Fruit fly (Drosophila melanogaster) whole organism, embryonic: ENCODE measurements around the gene Idgf3.

Experiments
- ATbp ChIP-seq: fragments of 200-800 bp; sonication (Bioruptor generic); optimal IDR thresholded peaks from 2 replicates; lab custom pipeline; 2017; ENCODE audit warnings: missing biosample characterization, mild to moderate bottlenecking, missing genetic modification characterization, missing genetic modification reagents
- Aef1 ChIP-seq: fragments of 200-800 bp; sonication (Bioruptor generic); IDR thresholded peaks from 3 replicates; pipeline ENCODE4 v1.3.6; 2022; ENCODE audit warnings: missing biosample characterization, missing genetic modification characterization
- Antp ChIP-seq: fragments of 200-800 bp; sonication (Bioruptor generic); optimal IDR thresholded peaks from 3 replicates; lab custom pipeline; 2016; ENCODE audit warnings: missing biosample characterization, missing genetic modification characterization
- Asciz ChIP-seq: fragments of 200-800 bp; sonication (Bioruptor generic); optimal IDR thresholded peaks from 2 replicates; lab custom pipeline; 2017; ENCODE audit warnings: missing biosample characterization, mild to moderate bottlenecking, missing genetic modification characterization, missing genetic modification reagents
- CG10431 ChIP-seq: fragments of 200-800 bp; sonication (Bioruptor generic); optimal IDR thresholded peaks from 3 replicates; lab custom pipeline; 2018; ENCODE audit warnings: missing biosample characterization, mild to moderate bottlenecking, missing genetic modification characterization
- CG11456 ChIP-seq: fragments of 200-800 bp; sonication (Bioruptor generic); IDR thresholded peaks from 3 replicates; pipeline ENCODE4 v1.3.6; 2022; ENCODE audit warnings: missing biosample characterization, missing genetic modification characterization
- CG12219 ChIP-seq: fragments of 200-800 bp; sonication (Bioruptor generic); optimal IDR thresholded peaks from 3 replicates; lab custom pipeline; 2018; ENCODE audit warnings: missing biosample characterization, mild to moderate bottlenecking, missing genetic modification characterization
- CG15514 ChIP-seq: fragments of 200-800 bp; sonication (Bioruptor generic); optimal IDR thresholded peaks from 3 replicates; lab custom pipeline; 2017; ENCODE audit warnings: missing biosample characterization, missing genetic modification characterization, mild to moderate bottlenecking, moderate library complexity, missing genetic modification reagents
- CG15696 ChIP-seq: fragments of 200-800 bp; sonication (Bioruptor generic); optimal IDR thresholded peaks from 2 replicates; lab custom pipeline; 2019; ENCODE audit warnings: missing biosample characterization, mild to moderate bottlenecking, missing genetic modification characterization, moderate library complexity
- CG18599 ChIP-seq: fragments of 200-800 bp; sonication (Bioruptor generic); optimal IDR thresholded peaks from 3 replicates; lab custom pipeline; 2017; ENCODE audit warnings: missing biosample characterization, missing genetic modification characterization, mild to moderate bottlenecking, moderate library complexity, missing genetic modification reagents
- CG18619 ChIP-seq: fragments of 200-800 bp; sonication (Bioruptor generic); optimal IDR thresholded peaks from 3 replicates; lab custom pipeline; 2017; ENCODE audit warnings: missing biosample characterization, mild to moderate bottlenecking, missing genetic modification characterization
- CG2678 ChIP-seq: fragments of 200-800 bp; sonication (Bioruptor generic); optimal IDR thresholded peaks from 3 replicates; lab custom pipeline; 2019; ENCODE audit warnings: missing biosample characterization, mild to moderate bottlenecking, missing genetic modification characterization, moderate library complexity
- CG3281 ChIP-seq: fragments of 200-800 bp; sonication (Bioruptor generic); optimal IDR thresholded peaks from 3 replicates; lab custom pipeline; 2017; ENCODE audit warnings: missing biosample characterization, mild to moderate bottlenecking, missing genetic modification characterization
- CG34224 ChIP-seq: fragments of 200-800 bp; sonication (Bioruptor generic); IDR thresholded peaks from 3 replicates; pipeline ENCODE4 v1.3.6; 2022; ENCODE audit warnings: missing biosample characterization, missing genetic modification characterization; ENCODE audit not compliant: partially characterized antibody
- CG5953 ChIP-seq: fragments of 200-800 bp; sonication (Bioruptor generic); IDR thresholded peaks from 2 replicates; pipeline ENCODE4 v1.3.6; 2022; ENCODE audit warnings: missing biosample characterization, missing genetic modification characterization
- CrebB ChIP-seq: fragments of 200-800 bp; sonication (Bioruptor generic); optimal IDR thresholded peaks from 3 replicates; lab custom pipeline; 2018; ENCODE audit warnings: missing biosample characterization, mild to moderate bottlenecking, missing genetic modification characterization
- Dbx ChIP-seq: fragments of 200-800 bp; sonication (Bioruptor generic); IDR thresholded peaks from 3 replicates; pipeline ENCODE4 v1.3.6; 2022; ENCODE audit warnings: missing biosample characterization, missing genetic modification characterization
- Fer3 ChIP-seq: fragments of 200-800 bp; sonication (Bioruptor generic); optimal IDR thresholded peaks from 2 replicates; lab custom pipeline; 2018; ENCODE audit warnings: missing biosample characterization, mild to moderate bottlenecking, missing genetic modification characterization, moderate library complexity
- Hmr ChIP-seq: fragments of 200-800 bp; sonication (Bioruptor generic); optimal IDR thresholded peaks from 3 replicates; lab custom pipeline; 2017; ENCODE audit warnings: mild to moderate bottlenecking, missing biosample characterization, missing genetic modification reagents, missing genetic modification characterization
- Lhr ChIP-seq: fragments of 200-800 bp; sonication (Bioruptor generic); optimal IDR thresholded peaks from 3 replicates; lab custom pipeline; 2017; ENCODE audit warnings: mild to moderate bottlenecking, missing biosample characterization, missing genetic modification reagents, missing genetic modification characterization
- MBD-R2 ChIP-seq: fragments of 200-800 bp; sonication (Bioruptor generic); IDR thresholded peaks from 2 replicates; pipeline ENCODE4 v1.3.6; 2022; ENCODE audit warnings: missing biosample characterization, missing genetic modification characterization
- Nf-YB ChIP-seq: fragments of 200-800 bp; sonication (Bioruptor generic); optimal IDR thresholded peaks from 3 replicates; lab custom pipeline; 2019; ENCODE audit warnings: missing biosample characterization, mild to moderate bottlenecking, missing genetic modification characterization, moderate library complexity
- NfI ChIP-seq: fragments of 200-800 bp; sonication (Bioruptor generic); optimal IDR thresholded peaks from 3 replicates; lab custom pipeline; 2018; ENCODE audit warnings: missing biosample characterization, mild to moderate bottlenecking, missing genetic modification characterization, moderate library complexity
- Oli ChIP-seq: fragments of 200-800 bp; sonication (Bioruptor generic); optimal IDR thresholded peaks from 2 replicates; lab custom pipeline; 2018; ENCODE audit warnings: missing biosample characterization, mild to moderate bottlenecking, missing genetic modification characterization, moderate library complexity
- Sox100B ChIP-seq: fragments of 200-800 bp; sonication (Bioruptor generic); optimal IDR thresholded peaks from 3 replicates; lab custom pipeline; 2018; ENCODE audit warnings: missing biosample characterization, mild to moderate bottlenecking, missing genetic modification characterization
- Sox102F ChIP-seq: fragments of 200-800 bp; sonication (Bioruptor generic); optimal IDR thresholded peaks from 2 replicates; lab custom pipeline; 2018; ENCODE audit warnings: missing biosample characterization, mild to moderate bottlenecking, missing genetic modification characterization, moderate library complexity
- Trl ChIP-seq, 3 experiments: fragments of >200 bp in 2 of 3; fragments of 200-800 bp in 1 of 3; sonication (Bioruptor generic) in 1 of 3; optimal IDR thresholded peaks; 2 replicates in 1 of 3; 3 replicates in 2 of 3; lab custom pipeline; 2016 to 2017; ENCODE audit warnings: missing biosample characterization in 1 of 3, missing genetic modification characterization in 1 of 3
- YL-1 ChIP-seq: fragments of 200-800 bp; sonication (Bioruptor generic); optimal IDR thresholded peaks from 3 replicates; lab custom pipeline; 2017; ENCODE audit warnings: missing biosample characterization, mild to moderate bottlenecking, missing genetic modification characterization
- ac ChIP-seq: fragments of 200-800 bp; sonication (Bioruptor generic); optimal IDR thresholded peaks from 3 replicates; lab custom pipeline; 2017; ENCODE audit warnings: missing biosample characterization, mild to moderate bottlenecking, missing genetic modification characterization
- bsh ChIP-seq, 2 experiments: fragments of 200-800 bp; sonication (Bioruptor generic); optimal IDR thresholded peaks; 2 replicates each; lab custom pipeline; 2017 to 2018; ENCODE audit warnings: mild to moderate bottlenecking in 2 of 2, missing biosample characterization in 2 of 2, missing genetic modification characterization in 2 of 2, moderate library complexity in 1 of 2
- caup ChIP-seq: fragments of 200-800 bp; sonication (Bioruptor generic); optimal IDR thresholded peaks from 3 replicates; lab custom pipeline; 2017; ENCODE audit warnings: missing biosample characterization, mild to moderate bottlenecking, missing genetic modification characterization, moderate library complexity; ENCODE audit not compliant: severe bottlenecking
- fd96Cb ChIP-seq: fragments of 200-800 bp; sonication (Bioruptor generic); optimal IDR thresholded peaks from 2 replicates; lab custom pipeline; 2018; ENCODE audit warnings: missing biosample characterization, mild to moderate bottlenecking, missing genetic modification characterization, moderate library complexity
- gce ChIP-seq: fragments of 200-800 bp; sonication (Bioruptor generic); IDR thresholded peaks from 3 replicates; pipeline ENCODE4 v1.3.6; 2022; ENCODE audit warnings: missing biosample characterization, missing genetic modification characterization
- gem ChIP-seq: fragments of 200-800 bp; sonication (Bioruptor generic); optimal IDR thresholded peaks from 2 replicates; lab custom pipeline; 2019; ENCODE audit warnings: missing biosample characterization, mild to moderate bottlenecking, missing genetic modification characterization, moderate library complexity
- lab ChIP-seq: fragments of 200-800 bp; sonication (Bioruptor generic); optimal IDR thresholded peaks from 3 replicates; lab custom pipeline; 2017; ENCODE audit warnings: missing biosample characterization, missing genetic modification characterization, mild to moderate bottlenecking, moderate library complexity, missing genetic modification reagents
- luna ChIP-seq: fragments of 200-800 bp; sonication (Bioruptor generic); optimal IDR thresholded peaks from 2 replicates; lab custom pipeline; 2016; ENCODE audit warnings: missing biosample characterization, missing genetic modification characterization
- schlank ChIP-seq: fragments of 200-800 bp; sonication (Bioruptor generic); optimal IDR thresholded peaks from 2 replicates; lab custom pipeline; 2018; ENCODE audit warnings: missing biosample characterization, mild to moderate bottlenecking, missing genetic modification characterization
- sens ChIP-seq: fragments of 200-800 bp; sonication (Bioruptor generic); peaks from one replicate; lab custom pipeline; 2016; ENCODE audit warnings: missing biosample characterization, missing genetic modification characterization
- sob ChIP-seq: fragments of 200-800 bp; sonication (Bioruptor generic); IDR thresholded peaks from 2 replicates; pipeline ENCODE4 v1.3.6; 2022; ENCODE audit warnings: missing biosample characterization, missing genetic modification characterization
- trem ChIP-seq: fragments of 200-800 bp; optimal IDR thresholded peaks from 3 replicates; lab custom pipeline; 2019; ENCODE audit warnings: missing biosample characterization, mild to moderate bottlenecking, missing genetic modification characterization, moderate library complexity
- zfh1 ChIP-seq: fragments of 200-800 bp; sonication (Bioruptor generic); IDR thresholded peaks from 3 replicates; pipeline ENCODE4 v1.3.6; 2022; ENCODE audit warnings: missing biosample characterization, missing genetic modification characterization

Idgf3 gene

DNA sequence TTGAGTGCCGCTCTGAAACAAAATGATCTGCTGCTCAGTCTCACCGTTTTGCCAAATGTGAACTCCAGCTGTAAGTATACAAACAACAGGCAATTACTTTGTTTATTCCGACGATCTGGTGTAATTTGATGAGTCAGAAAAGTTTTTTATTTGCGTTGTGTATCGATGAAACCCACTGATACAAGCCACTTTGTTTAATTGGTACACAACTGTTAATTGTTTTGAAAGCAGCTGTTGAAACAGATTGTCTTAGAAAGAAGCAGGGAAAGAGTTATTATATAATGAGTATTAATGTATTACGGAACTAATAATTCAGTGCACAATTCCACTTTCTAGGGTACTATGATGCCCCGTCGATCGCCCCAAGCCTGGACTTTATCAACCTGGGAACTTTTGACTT is 1.2 kb downstream of the Idgf3 start (continued):
- TF ChIP-seq Fer3 (tag; lab: Kevin White, UChicago) (peak; percentile 11), schlank (peak; percentile 36), CG34224 (GFP tag; lab: Robert Waterston, UW) (no peak), CG11456 (GFP tag; lab: Robert Waterston, UW) (no peak), Hmr (GFP tag; lab: Kevin White, UChicago) (peak; percentile 36), CG15696 (tag; lab: Kevin White, UChicago) (no peak), lab (peak; percentile 54), Sox102F (GFP tag; lab: Kevin White, UChicago) (peak; percentile 46), Sox100B (peak; percentile 10), fd96Cb (tag; lab: Kevin White, UChicago) (no peak), Nf-YB (GFP tag; lab: Kevin White, UChicago) (no peak), MBD-R2 (GFP tag; lab: Robert Waterston, UW) (no peak), CG2678 (tag; lab: Kevin White, UChicago) (peak; percentile 41), Lhr (GFP tag; lab: Kevin White, UChicago) (no peak), Antp (GFP tag; lab: Kevin White, UChicago) (no peak), NfI (peak; percentile 1), ac (GFP tag; lab: Kevin White, UChicago) (no peak), ATbp (GFP tag; lab: Kevin White, UChicago) (peak; percentile 61), sob (GFP tag; lab: Robert Waterston, UW) (no peak), caup (GFP tag; lab: Kevin White, UChicago) (peak; percentile 7), sens (peak; percentile 57), CG3281 (GFP tag; lab: Kevin White, UChicago) (peak; percentile 21), luna (GFP tag; lab: Kevin White, UChicago) (no peak), CG18599 (peak; percentile 34), CG5953 (GFP tag; lab: Robert Waterston, UW) (no peak), gem (tag; lab: Kevin White, UChicago) (peak; percentile 4), Dbx (GFP tag; lab: Robert Waterston, UW) (0 out of 3 replicates have a peak, but pooled peaks have one; percentile 19), YL-1 (GFP tag; lab: Kevin White, UChicago) (no peak), CrebB (peak; percentile 17), zfh1 (GFP tag; lab: Robert Waterston, UW) (0 out of 3 replicates have a peak, but pooled peaks have one; percentile 28), gce (0 out of 3 replicates have a peak, but pooled peaks have one; percentile 21), CG18619 (GFP tag; lab: Kevin White, UChicago) (peak; percentile 3), CG10431 (GFP tag; lab: Kevin White, UChicago) (no peak), Asciz (GFP tag; lab: Kevin White, UChicago) (peak; percentile 28), Trl (optimal IDR thresholded peaks at IDR 0.05; lab: Kevin White, UChicago) (no peak), Trl (GFP tag; optimal IDR thresholded peaks at IDR 0.05; lab: Kevin White, UChicago) (no peak), Aef1 (GFP tag; lab: Robert Waterston, UW) (no peak), Oli (tag; lab: Kevin White, UChicago) (no peak), bsh (GFP tag; optimal IDR thresholded peaks at IDR 0.05; lab: Kevin White, UChicago) (peak in 1 of 2 experiments; percentile 10)

- TF ChIP-seq CG12219 = no peak
- TF ChIP-seq trem (tag; lab: Kevin White, UChicago) = peak; percentile 6
- no peak for TF ChIP-seq CG15514 (GFP tag; lab: Kevin White, UChicago)
Observed at dm6 chr2L:16458385-16458784, 7.7 kb downstream of the Idgf3 start.
